Fruit fly (Drosophila melanogaster): ENCODE measurements around the gene Cox11.

The Cox11 gene

dm6 chr2L:5519846-5520384 lies 6.8 kb upstream of the Cox11 start, which contains the start of the genes CG7382 and cl (continued):
- TF ChIP-seq dan (GFP tag; IDR thresholded peaks at IDR 0.05) (no peak), Mes4 (GFP tag; optimal IDR thresholded peaks at IDR 0.05) (no peak), ab (GFP tag; optimal IDR thresholded peaks at IDR 0.05) (no peak), salm (tag; optimal IDR thresholded peaks at IDR 0.05) (no peak), Eip74EF (GFP tag; optimal IDR thresholded peaks at IDR 0.05) (no peak), CG11456 (GFP tag; IDR thresholded peaks at IDR 0.05) (no peak), NK7.1 (GFP tag; optimal IDR thresholded peaks at IDR 0.05) (no peak), en (GFP tag; optimal IDR thresholded peaks at IDR 0.05) (no peak), sqz (GFP tag; optimal IDR thresholded peaks at IDR 0.05) (peak; percentile 65), Ptx1 (GFP tag; IDR thresholded peaks at IDR 0.05) (no peak), CG6272 (GFP tag; IDR thresholded peaks at IDR 0.05) (no peak), ftz-f1 (GFP tag; optimal IDR thresholded peaks at IDR 0.05) (no peak), gfzf (GFP tag; optimal IDR thresholded peaks at IDR 0.05) (peak; percentile 60), ems (GFP tag; optimal IDR thresholded peaks at IDR 0.05) (no peak), CG4730 (GFP tag; IDR thresholded peaks at IDR 0.05) (no peak), CG2116 (GFP tag; optimal IDR thresholded peaks at IDR 0.05) (peak; percentile 64), Dll (GFP tag; IDR thresholded peaks at IDR 0.05; ENCODE audit: partially characterized antibody) (no peak), phol (tag; optimal IDR thresholded peaks at IDR 0.05) (peak; percentile 72), C15 (GFP tag; IDR thresholded peaks at IDR 0.05) (no peak), dati (GFP tag; IDR thresholded peaks at IDR 0.05) (no peak), zfh2 (GFP tag; optimal IDR thresholded peaks at IDR 0.05) (peak; percentile 25), CG1529 (GFP tag; optimal IDR thresholded peaks at IDR 0.05) (no peak), CG17912 (GFP tag; optimal IDR thresholded peaks at IDR 0.05) (no peak), lov (optimal IDR thresholded peaks at IDR 0.05) (no peak), lov (GFP tag; IDR thresholded peaks at IDR 0.05) (no peak), aop (GFP tag; IDR thresholded peaks at IDR 0.05) (no peak), gsb (GFP tag; IDR thresholded peaks at IDR 0.05) (no peak), CG17186 (GFP tag; optimal IDR thresholded peaks at IDR 0.05) (peak; percentile 20), dm (GFP tag; optimal IDR thresholded peaks at IDR 0.05) (no peak), ci (GFP tag; IDR thresholded peaks at IDR 0.05) (no peak), cato (GFP tag; optimal IDR thresholded peaks at IDR 0.05; ENCODE audit: borderline replicate concordance) (no peak), scrt (GFP tag; optimal IDR thresholded peaks at IDR 0.05) (no peak), Taf1 (GFP tag; IDR thresholded peaks at IDR 0.05) (no peak), Jarid2 (GFP tag; optimal IDR thresholded peaks at IDR 0.05) (no peak), her (GFP tag; optimal IDR thresholded peaks at IDR 0.05) (no peak), Atf6 (GFP tag; IDR thresholded peaks at IDR 0.05) (no peak), CG8290 (GFP tag; optimal IDR thresholded peaks at IDR 0.05) (peak; percentile 46), CG8290 (tag; optimal IDR thresholded peaks at IDR 0.05) (no peak), zen2 (GFP tag; IDR thresholded peaks at IDR 0.05; ENCODE audit: partially characterized antibody) (no peak), Med (GFP tag) (peak; percentile 45), ac (GFP tag; optimal IDR thresholded peaks at IDR 0.05) (no peak), eyg (GFP tag; optimal IDR thresholded peaks at IDR 0.05) (no peak), mld (GFP tag; IDR thresholded peaks at IDR 0.05; ENCODE audit: partially characterized antibody) (no peak), CG11696 (GFP tag; IDR thresholded peaks at IDR 0.05) (no peak), CG2120 (GFP tag; optimal IDR thresholded peaks at IDR 0.05) (peak; percentile 54), Pdp1 (GFP tag; optimal IDR thresholded peaks at IDR 0.05) (no peak), Hey (tag; optimal IDR thresholded peaks at IDR 0.05) (no peak), Xrp1 (GFP tag; IDR thresholded peaks at IDR 0.05) (no peak), CG14965 (GFP tag; optimal IDR thresholded peaks at IDR 0.05; ENCODE audit: borderline replicate concordance) (no peak), shn (GFP tag; optimal IDR thresholded peaks at IDR 0.05) (no peak), CG14441 (GFP tag; IDR thresholded peaks at IDR 0.05) (no peak; the same call in 1 of the 2 replicates), CG8478 (optimal IDR thresholded peaks at IDR 0.05) (no peak), Sry-δ (GFP tag; optimal IDR thresholded peaks at IDR 0.05) (peak; percentile 18)

All from whole organism, embryonic.